Worm (Caenorhabditis elegans) whole organism, early embryonic: Measurements from ENCODE around the gene nhr-206.

Experiments used
- B0310.2 ChIP-seq: sonication (generic microtip); optimal IDR thresholded peaks from 2 replicates; lab custom pipeline; 2016; ENCODE audit warnings: mild to moderate bottlenecking, missing genetic modification characterization, missing compliant biosample characterization
- F13C5.2 ChIP-seq: sonication (generic microtip); optimal IDR thresholded peaks from 2 replicates; lab custom pipeline; 2017; ENCODE audit warnings: mild to moderate bottlenecking, missing genetic modification characterization, inconsistent platforms, missing compliant biosample characterization
- aly-1 ChIP-seq: sonication (generic microtip); optimal IDR thresholded peaks from 2 replicates; lab custom pipeline; 2016; ENCODE audit warnings: missing genetic modification characterization, missing compliant biosample characterization
- ama-1 ChIP-seq: fragments of 150-350 bp; optimal IDR thresholded peaks from 2 replicates; lab custom pipeline; 2014
- ceh-13 ChIP-seq: fragments of 200-800 bp; sonication (Bioruptor generic); optimal IDR thresholded peaks from 2 replicates; lab custom pipeline; 2018; ENCODE audit warnings: mild to moderate bottlenecking, missing genetic modification characterization, missing compliant biosample characterization
- ceh-36 ChIP-seq: sonication (generic microtip); optimal IDR thresholded peaks from 2 replicates; lab custom pipeline; 2016; ENCODE audit warnings: missing genetic modification characterization, inconsistent platforms, missing compliant biosample characterization
- ets-7 ChIP-seq: sonication (generic microtip); optimal IDR thresholded peaks from 2 replicates; lab custom pipeline; 2016; ENCODE audit warnings: missing genotype, missing genetic modification characterization, missing compliant biosample characterization
- flt-1 ChIP-seq: fragments of 200-800 bp; sonication (Bioruptor generic); IDR thresholded peaks from 2 replicates; pipeline ENCODE4 v1.3.6; 2022; ENCODE audit warnings: missing genetic modification characterization, missing compliant biosample characterization
- hmbx-1 ChIP-seq: sonication (generic microtip); optimal IDR thresholded peaks from 2 replicates; lab custom pipeline; 2016; ENCODE audit warnings: mild to moderate bottlenecking, missing genetic modification characterization, missing compliant biosample characterization
- hmg-4 ChIP-seq: fragments of 200-800 bp; sonication (Bioruptor generic); optimal IDR thresholded peaks from 2 replicates; lab custom pipeline; 2018; ENCODE audit warnings: mild to moderate bottlenecking, missing genetic modification characterization, missing compliant biosample characterization
- hnd-1 ChIP-seq: sonication (generic microtip); optimal IDR thresholded peaks from 2 replicates; lab custom pipeline; 2016; ENCODE audit warnings: missing genetic modification characterization, missing compliant biosample characterization
- pes-1 ChIP-seq: fragments of 200-800 bp; sonication (Bioruptor generic); IDR thresholded peaks from 2 replicates; pipeline ENCODE4 v1.3.6; 2022; ENCODE audit warnings: missing genetic modification reagents, missing genetic modification characterization, missing compliant biosample characterization
- scrt-1 ChIP-seq: fragments of 200-800 bp; sonication (Bioruptor generic); IDR thresholded peaks from 2 replicates; pipeline ENCODE4 v1.3.6; 2022; ENCODE audit warnings: missing genetic modification characterization, missing compliant biosample characterization
- sea-1 ChIP-seq: fragments of 200-800 bp; sonication (Bioruptor generic); conservative IDR thresholded peaks from 2 replicates; pipeline ENCODE4 v1.3.6; 2022; ENCODE audit warnings: missing genetic modification characterization, missing compliant biosample characterization
- tbx-11 ChIP-seq: fragments of 200-800 bp; sonication (Bioruptor generic); IDR thresholded peaks from 2 replicates; pipeline ENCODE4 v1.3.6; 2022; ENCODE audit warnings: missing genetic modification characterization, missing compliant biosample characterization
- tbx-37 ChIP-seq: fragments of 200-800 bp; sonication (Bioruptor generic); conservative IDR thresholded peaks from 2 replicates; pipeline ENCODE4 v1.3.6; 2022; ENCODE audit warnings: missing genetic modification reagents, missing genetic modification characterization, missing compliant biosample characterization
- tra-4 ChIP-seq: sonication (generic microtip); optimal IDR thresholded peaks from 2 replicates; lab custom pipeline; 2017; ENCODE audit warnings: missing genetic modification characterization, missing compliant biosample characterization

nhr-206 gene

DNA sequence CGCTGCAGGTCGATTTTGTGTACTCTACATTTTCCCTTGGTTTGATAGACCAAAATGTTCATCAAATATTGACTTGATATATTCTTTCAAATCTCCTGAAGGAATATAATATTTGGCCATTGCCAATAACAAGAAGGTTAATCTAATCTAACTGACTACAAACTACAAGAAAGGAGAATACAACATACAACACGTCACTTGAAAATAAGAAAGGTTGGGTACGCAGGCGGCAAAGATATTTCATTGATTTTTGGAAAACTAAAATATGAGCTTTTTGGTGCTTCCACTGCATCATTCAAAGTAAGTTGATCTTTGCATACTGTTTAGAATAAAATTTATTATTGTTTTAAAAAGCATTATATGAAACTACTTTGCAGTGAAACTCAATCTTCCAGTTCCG, 6.3 kb downstream of the nhr-206 start, which contains the start of gene nhr-209:
nhr-209 (plus strand) TSS at position 27 of the 400 bp plus-strand sequence.
- TF ChIP-seq pes-1 (GFP tag; lab: Robert Waterston, UW) = no peak
- no peak for TF ChIP-seq hnd-1
- TF ChIP-seq B0310.2 (tag; lab: Kevin White, UChicago) = no peak
- no peak for TF ChIP-seq flt-1 (GFP tag; lab: Robert Waterston, UW)
- no peak for TF ChIP-seq hmg-4

DNA sequence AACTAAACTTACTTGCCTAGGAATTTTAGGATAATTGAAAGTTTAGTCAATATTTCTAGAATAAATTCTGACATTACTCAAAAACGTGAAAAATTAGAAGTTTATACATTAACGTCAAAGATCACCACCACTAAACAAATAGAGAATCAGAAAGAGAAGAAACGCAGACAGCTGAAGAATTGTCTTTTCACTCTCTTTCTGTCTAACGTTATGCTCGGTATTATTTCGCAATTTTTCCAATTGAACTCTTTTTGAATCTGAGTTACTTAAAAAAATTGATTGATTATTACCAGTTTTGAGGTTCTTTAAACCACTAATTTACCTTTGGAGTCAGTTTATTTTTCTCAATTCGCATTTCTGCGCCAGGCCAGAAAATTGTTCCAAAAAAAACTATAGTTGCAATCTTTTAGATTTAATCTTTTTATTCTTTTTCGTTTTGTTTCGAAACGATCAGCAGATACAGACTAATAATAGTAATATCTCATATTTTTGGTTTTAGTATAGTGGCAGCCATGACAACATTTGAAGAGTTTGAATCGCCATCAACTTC, 9.1 kb downstream of the nhr-206 start, which contains the start of gene nhr-154:
nhr-154 (plus strand) TSS at position 500 of the 550 bp plus-strand sequence.
- TF ChIP-seq hnd-1 (no peak), tbx-11 (GFP tag; lab: Robert Waterston, UW) (no peak), ceh-13 (GFP tag; lab: Kevin White, UChicago) (no peak), B0310.2 (tag; lab: Kevin White, UChicago) (no peak)

DNA sequence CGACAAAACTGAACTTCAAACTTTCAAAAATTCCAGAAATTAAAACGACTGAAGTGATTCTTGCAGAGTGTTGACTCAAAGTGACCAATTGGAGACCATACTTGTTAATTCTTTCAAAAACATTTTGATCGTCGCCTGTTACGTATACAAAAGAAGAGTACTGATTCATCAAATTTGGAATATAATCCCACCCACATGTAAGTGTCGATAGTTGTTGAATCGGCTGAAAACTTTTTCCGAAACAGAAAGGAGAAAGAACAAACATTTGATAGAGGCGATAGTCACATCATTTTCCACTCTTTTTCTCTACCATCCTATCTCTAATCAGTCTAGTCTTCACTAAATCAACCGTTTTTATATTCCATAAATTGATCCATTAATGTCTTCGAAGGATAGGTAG, 12.1 kb downstream of the nhr-206 start, which contains the start of gene nhr-153:
nhr-153 (plus strand) TSS at position 301 of the 400 bp plus-strand sequence.
- TF ChIP-seq flt-1 (GFP tag; lab: Robert Waterston, UW) (no peak), ets-7 (tag; lab: Kevin White, UChicago) (no peak), F13C5.2 (tag; lab: Kevin White, UChicago) (no peak), ceh-13 (GFP tag; lab: Kevin White, UChicago) (no peak), hmbx-1 (no peak), hnd-1 (no peak)

DNA sequence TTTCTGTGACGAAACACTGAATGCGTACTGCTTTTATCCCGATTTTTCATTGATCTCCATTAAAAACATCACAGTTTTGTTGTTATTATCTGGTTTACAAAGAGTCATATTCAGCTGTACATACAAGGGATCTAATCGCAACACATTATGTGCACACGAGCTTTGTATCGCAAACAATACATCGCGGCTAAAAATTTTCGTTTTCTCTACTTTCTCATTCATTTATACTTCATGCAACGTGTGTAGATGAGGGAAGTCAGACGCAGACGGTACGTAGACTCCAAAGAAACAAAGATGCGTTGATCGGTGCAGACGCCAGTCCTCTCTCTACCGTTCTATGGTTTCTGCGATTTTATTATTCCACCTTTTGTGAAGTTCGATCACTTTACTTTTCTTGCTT, 15.0 kb downstream of the nhr-206 start, which contains the start of gene nhr-136:
nhr-136 (plus strand) TSS at position 301 of the 400 bp plus-strand sequence.
- TF ChIP-seq ceh-13 (GFP tag; lab: Kevin White, UChicago) = no peak
- no peak for TF ChIP-seq B0310.2 (tag; lab: Kevin White, UChicago)
- TF ChIP-seq hmbx-1 = no peak
- TF ChIP-seq tbx-11 (GFP tag; lab: Robert Waterston, UW) = no peak
- TF ChIP-seq tra-4 (tag; lab: Kevin White, UChicago) = no peak
- TF ChIP-seq F13C5.2 (tag; lab: Kevin White, UChicago) = no peak
- no peak for TF ChIP-seq pes-1 (GFP tag; lab: Robert Waterston, UW)
- no peak for TF ChIP-seq hmg-4
- TF ChIP-seq sea-1 = no peak
- no peak for TF ChIP-seq hnd-1
- TF ChIP-seq ceh-36 (tag; lab: Kevin White, UChicago) = no peak
- no peak for TF ChIP-seq tbx-37 (GFP tag; lab: Robert Waterston, UW)
- no peak for TF ChIP-seq flt-1 (GFP tag; lab: Robert Waterston, UW)

DNA sequence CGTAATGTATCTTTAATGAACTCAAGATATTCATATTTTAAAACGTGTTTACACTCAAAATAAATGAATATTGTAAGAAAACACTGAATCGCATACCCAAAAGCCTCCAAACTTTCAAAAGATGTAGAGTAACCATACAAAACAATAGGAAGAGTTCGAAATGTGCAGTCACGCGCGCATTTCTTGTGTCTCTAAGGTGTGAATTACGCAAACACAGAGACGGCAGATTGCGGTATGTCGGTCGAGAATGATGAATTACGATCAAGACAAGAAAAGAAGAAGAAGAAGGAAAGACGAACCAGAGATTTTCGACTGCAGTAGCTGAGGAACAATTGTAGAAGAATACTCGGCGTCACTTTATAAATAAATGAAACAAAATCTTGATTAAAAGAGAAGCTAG, 19.6 kb downstream of the nhr-206 start, which contains the start of gene lhpp-1:
lhpp-1 (minus strand) TSS at position 354 of the 400 bp plus-strand sequence.
- TF ChIP-seq aly-1 (tag; lab: Kevin White, UChicago) (no peak), pes-1 (GFP tag; lab: Robert Waterston, UW) (no peak), hmg-4 (no peak), tra-4 (tag; lab: Kevin White, UChicago) (no peak), ceh-36 (tag; lab: Kevin White, UChicago) (no peak)

DNA sequence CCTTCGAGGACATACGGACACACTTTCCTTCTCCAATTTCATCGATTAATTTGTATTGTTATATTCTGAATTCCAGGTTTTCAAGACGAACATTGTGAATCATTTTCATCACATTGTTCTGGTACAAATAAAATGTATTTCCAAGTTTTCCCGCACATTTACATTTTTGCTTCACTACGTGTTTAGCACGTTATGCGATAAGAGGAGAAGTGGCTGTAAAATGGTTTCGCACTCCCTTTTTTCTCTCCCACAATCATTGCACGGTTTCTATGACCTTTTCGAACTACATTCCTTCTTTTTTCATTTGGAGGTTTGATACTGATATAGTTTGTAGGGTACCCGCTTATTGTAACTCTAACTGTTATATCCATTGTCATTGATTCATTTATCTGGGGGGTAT, 21.9 kb downstream of the nhr-206 start:
- TF ChIP-seq flt-1 (GFP tag; lab: Robert Waterston, UW) = no peak

DNA sequence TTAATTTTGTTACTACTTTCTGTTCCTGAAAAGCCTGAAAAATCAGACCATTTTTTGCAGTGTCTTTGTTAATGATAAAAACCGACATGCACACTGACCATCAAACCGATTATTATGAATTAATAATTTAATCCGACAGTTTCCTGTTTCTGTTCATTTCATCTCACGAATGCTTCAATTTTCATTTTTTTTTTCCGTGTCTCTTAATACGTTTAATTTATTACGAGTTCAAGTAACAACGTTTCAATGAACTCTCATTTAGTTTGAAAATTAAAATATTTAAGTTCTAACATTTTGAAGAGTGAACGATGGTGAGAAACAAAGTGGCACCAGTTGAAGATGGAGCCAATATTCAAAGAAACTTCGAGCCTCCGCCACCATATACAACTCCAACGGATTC, 22.9 kb downstream of the nhr-206 start, which contains the start of gene spin-1:
spin-1 (plus strand) TSS at position 301 of the 400 bp plus-strand sequence.
- TF ChIP-seq ets-7 (tag; lab: Kevin White, UChicago) (no peak), hnd-1 (no peak), flt-1 (GFP tag; lab: Robert Waterston, UW) (no peak), ceh-36 (tag; lab: Kevin White, UChicago) (no peak), sea-1 (no peak), B0310.2 (tag; lab: Kevin White, UChicago) (no peak), scrt-1 (no peak), tra-4 (tag; lab: Kevin White, UChicago) (no peak), ceh-13 (GFP tag; lab: Kevin White, UChicago) (no peak), F13C5.2 (tag; lab: Kevin White, UChicago) (no peak), aly-1 (tag; lab: Kevin White, UChicago) (no peak), tbx-11 (GFP tag; lab: Robert Waterston, UW) (no peak), hmg-4 (no peak), pes-1 (GFP tag; lab: Robert Waterston, UW) (no peak), hmbx-1 (no peak)

DNA sequence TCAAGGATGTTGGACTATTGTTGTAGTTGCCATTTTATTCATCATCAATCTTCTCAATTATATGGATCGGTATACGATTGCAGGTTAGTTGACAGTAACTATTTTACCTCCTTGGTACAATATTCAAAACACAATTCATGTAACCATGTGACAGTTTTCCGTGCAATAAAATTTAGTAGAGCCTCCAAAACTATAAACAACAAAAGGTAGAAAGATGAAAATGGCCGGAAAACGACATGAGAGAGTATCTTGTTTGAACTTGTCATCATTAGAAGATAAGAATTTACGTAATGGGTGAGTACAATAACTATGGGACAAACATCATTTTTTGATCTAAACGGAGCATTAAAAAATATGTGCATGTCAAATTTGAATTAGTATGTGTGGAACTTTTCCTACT, 23.3 kb downstream of the nhr-206 start:
- TF ChIP-seq hmg-4 = no peak

DNA sequence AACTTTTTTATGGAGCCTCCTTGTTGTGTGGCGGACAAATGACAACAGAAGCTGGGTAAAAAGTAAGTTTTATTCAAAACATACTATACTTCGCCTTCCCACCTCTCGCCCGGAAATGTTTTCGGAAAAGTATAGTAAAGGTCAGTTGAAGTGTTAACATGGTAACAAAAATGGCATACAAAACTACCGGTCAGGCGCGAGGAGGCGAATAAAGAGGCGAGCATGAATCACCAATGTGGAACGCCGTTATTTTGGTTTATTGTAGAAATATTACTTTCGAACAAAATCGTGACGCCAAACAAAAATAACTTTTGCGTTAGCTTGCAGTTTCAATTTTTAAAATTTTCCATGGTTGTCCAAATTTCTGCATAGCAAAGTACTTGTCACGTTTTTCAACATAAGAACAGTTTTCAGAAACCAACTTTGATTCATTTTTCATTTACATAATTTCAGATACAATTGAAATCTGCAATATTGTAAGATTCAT, 25.8 kb downstream of the nhr-206 start, which contains the start of gene C13C4.8:
C13C4.8 (plus strand) TSS at position 437 of the 487 bp plus-strand sequence.
- TF ChIP-seq B0310.2 (tag; lab: Kevin White, UChicago) = no peak
- no peak for TF ChIP-seq hnd-1
- no peak for TF ChIP-seq sea-1
- TF ChIP-seq ama-1 (lab: Kevin White, UChicago) = no peak
- no peak for TF ChIP-seq ceh-13 (GFP tag; lab: Kevin White, UChicago)
- no peak for TF ChIP-seq aly-1 (tag; lab: Kevin White, UChicago)
- TF ChIP-seq ceh-36 (tag; lab: Kevin White, UChicago) = no peak
- TF ChIP-seq tra-4 (tag; lab: Kevin White, UChicago) = no peak
- no peak for TF ChIP-seq pes-1 (GFP tag; lab: Robert Waterston, UW)
- TF ChIP-seq scrt-1 = no peak
- no peak for TF ChIP-seq hmg-4
- TF ChIP-seq tbx-37 (GFP tag; lab: Robert Waterston, UW) = no peak
- TF ChIP-seq F13C5.2 (tag; lab: Kevin White, UChicago) = no peak
- no peak for TF ChIP-seq tbx-11 (GFP tag; lab: Robert Waterston, UW)
- no peak for TF ChIP-seq ets-7 (tag; lab: Kevin White, UChicago)
- TF ChIP-seq hmbx-1 = no peak
- TF ChIP-seq flt-1 (GFP tag; lab: Robert Waterston, UW) = no peak
